Worm (Caenorhabditis elegans): ENCODE data around the gene K04F1.9.

Gene K04F1.9

DNA sequence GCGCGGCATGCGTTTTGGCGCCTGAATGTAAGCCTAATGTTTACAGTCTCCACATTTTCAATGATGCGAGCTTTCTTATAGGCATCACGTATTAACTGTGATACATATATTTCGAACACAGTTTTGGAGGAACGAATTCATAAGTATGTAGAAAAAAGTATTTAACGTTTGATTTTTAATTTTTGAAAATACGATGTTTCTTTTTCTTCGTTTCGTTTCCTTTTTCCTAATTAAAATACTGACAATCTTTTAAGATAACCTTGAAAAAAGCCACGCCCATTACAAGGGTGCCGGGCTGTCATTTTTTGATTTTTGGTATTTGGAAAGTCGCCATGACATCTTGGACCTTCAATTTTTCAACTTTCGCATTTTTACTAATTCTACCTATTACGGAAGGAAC, at the start of gene K04F1.9:
Gene K04F1.9, plus strand, starts transcription at position 301 of the 400 bp plus-strand sequence.
- TF ChIP-seq dao-5 (tag; optimal IDR thresholded peaks at IDR 0.05), result no peak
- no peak for TF ChIP-seq him-1 (tag; optimal IDR thresholded peaks at IDR 0.05)
- no peak for TF ChIP-seq W03F9.2 (tag; optimal IDR thresholded peaks at IDR 0.05)

DNA sequence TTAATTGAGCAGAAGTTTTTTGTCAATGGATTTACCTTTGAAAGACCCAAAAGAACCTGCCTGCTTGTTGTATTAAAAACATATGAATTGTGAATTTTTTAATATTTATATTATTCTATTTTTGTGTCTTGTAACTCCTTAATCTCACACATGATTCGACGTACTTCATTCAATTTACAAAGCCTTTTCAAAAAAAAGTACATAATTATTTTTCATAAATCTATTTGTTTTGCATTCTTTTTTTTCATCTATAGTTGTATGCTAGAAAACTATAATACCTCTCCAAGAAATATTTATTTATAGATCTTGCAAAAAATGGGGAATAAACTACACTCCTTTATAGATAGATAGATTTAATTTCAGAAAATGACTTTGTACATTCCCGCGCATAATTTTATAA, 46.3 kb upstream of the K04F1.9 start, which contains the start of gene nhr-179:
Gene nhr-179, minus strand, starts transcription at position 101 of the 400 bp plus-strand sequence.
- TF ChIP-seq him-1 (tag; optimal IDR thresholded peaks at IDR 0.05) (no peak), W03F9.2 (tag; optimal IDR thresholded peaks at IDR 0.05) (no peak)

DNA sequence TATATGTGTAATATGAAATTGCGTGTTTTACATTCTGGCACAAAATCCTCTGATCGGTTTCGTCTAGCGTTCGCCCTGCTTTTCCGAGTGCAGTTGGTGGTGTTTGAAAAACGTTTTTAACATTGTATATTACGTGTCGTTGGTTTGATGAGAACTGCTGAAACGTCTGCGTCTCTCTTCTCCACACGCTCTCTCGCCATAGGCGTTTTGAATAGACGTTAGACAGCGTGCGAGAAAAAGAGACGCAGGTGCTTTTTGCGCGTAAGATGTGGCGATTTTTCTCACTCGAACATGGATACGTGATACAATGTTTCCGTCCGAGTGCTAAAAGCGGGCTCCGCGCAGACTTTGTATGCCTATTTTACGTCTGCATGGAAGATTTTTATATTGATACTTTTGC, 44.5 kb upstream of the K04F1.9 start:
- TF ChIP-seq W03F9.2 (tag; optimal IDR thresholded peaks at IDR 0.05) (no peak), him-1 (tag; optimal IDR thresholded peaks at IDR 0.05) (no peak), dao-5 (tag; optimal IDR thresholded peaks at IDR 0.05) (no peak)

DNA sequence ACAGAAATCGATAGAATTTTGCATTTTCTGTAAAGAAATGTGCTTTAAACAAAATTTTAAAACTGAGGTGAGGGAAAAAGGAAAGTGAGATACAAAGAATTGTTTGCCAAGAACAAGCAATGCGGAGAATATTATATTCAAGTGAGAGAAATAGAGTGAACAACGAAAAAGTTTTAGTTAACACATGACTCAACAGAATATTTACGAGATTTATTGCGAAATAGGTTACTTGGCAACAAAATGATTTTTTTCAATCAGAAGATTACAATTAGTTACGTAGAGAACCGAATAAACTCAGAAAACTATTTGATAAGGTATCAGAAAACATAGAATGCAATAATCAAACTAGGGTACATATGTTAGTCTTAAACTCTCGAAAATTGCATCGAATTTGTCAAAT, 43.5 kb upstream of the K04F1.9 start, which contains the start of gene nhr-117:
Gene nhr-117, minus strand, starts transcription at position 27 of the 400 bp plus-strand sequence.
- TF ChIP-seq W03F9.2 (tag; optimal IDR thresholded peaks at IDR 0.05) (no peak), dao-5 (tag; optimal IDR thresholded peaks at IDR 0.05) (no peak), him-1 (tag; optimal IDR thresholded peaks at IDR 0.05) (no peak)

DNA sequence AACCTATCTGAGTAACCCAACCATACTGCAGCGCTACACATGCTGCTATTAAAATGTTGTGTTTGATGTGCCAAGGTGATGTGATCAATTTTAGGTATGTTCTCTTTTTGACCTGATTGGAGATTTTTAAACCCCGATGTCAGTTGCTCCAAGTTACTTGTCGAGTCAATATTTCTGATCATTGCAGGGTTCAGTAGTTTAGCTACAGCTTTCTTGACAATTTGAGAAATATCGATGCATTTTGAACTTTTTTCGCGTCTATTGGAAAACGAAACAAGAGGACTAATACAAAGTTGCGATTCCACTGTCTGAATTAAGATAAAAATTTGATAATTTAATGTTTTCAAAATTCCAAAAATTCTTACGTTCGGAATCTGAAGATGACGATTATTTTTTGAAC, 41.6 kb upstream of the K04F1.9 start:
- TF ChIP-seq W03F9.2 (tag; optimal IDR thresholded peaks at IDR 0.05) (no peak), him-1 (tag; optimal IDR thresholded peaks at IDR 0.05) (no peak), dao-5 (tag; optimal IDR thresholded peaks at IDR 0.05) (no peak)

DNA sequence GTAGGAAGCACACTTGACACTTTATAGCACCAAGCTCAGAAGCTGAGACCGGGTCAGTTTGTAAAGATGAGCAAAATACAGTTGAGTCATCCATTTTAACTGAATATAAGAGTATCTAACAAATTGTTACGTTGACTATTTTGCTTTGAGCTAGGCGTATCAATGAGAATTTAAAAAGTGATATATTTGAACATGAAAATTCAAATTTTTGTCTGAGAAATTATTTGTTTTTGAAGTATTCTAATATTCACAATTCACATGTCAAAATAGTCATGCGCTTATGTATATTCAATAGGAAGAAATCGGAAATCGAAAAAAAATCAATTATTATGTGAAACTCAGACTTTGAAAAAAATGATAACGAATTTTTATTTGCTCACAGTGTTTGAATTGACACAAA, 40.7 kb upstream of the K04F1.9 start, which contains the start of gene nhr-110:
Gene nhr-110, minus strand, starts transcription at position 101 of the 400 bp plus-strand sequence.
- TF ChIP-seq W03F9.2 (tag; optimal IDR thresholded peaks at IDR 0.05), result no peak
- no peak for TF ChIP-seq dao-5 (tag; optimal IDR thresholded peaks at IDR 0.05)
- no peak for TF ChIP-seq him-1 (tag; optimal IDR thresholded peaks at IDR 0.05)

DNA sequence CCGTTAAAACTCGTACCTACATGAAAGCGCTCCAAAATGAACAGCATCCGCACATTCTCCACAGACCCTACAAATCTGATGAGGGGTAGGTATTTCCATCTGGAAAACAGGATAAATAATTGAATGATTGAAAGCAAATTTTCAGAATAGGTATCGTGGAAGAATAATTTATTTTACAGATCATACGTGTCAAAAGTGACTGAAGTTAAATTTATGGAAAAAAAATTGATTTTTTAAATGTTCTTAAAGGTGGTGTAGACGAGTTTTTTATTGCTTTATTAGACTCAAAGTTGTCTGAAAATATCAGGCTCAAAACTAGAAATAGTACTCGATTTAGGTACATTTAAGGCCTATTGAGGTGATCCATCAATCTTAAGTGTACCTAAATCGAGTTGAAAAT, 38.3 kb upstream of the K04F1.9 start, which contains the start of gene nhr-237:
Gene nhr-237, minus strand, starts transcription at position 101 of the 400 bp plus-strand sequence.
- TF ChIP-seq W03F9.2 (tag; optimal IDR thresholded peaks at IDR 0.05) (no peak), dao-5 (tag; optimal IDR thresholded peaks at IDR 0.05) (no peak), him-1 (tag; optimal IDR thresholded peaks at IDR 0.05) (no peak)

DNA sequence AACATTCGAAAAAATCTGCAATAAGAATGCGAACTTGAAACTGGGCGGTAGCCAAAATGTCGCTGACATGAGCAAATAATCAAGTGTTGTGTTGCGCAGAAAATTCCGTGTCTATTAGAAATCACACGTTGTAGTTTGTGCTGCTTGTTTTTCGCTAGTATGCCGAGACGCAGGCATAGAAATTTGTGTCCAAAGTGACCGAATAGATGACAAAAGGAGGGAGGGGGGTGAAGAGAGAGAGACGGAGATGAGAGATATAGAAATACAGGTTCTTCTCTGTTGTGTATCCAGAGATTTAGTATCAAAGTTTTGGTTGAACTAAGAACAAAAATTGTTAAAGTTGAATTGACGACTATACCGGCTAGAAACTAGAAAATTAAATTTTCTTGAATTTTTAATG, 37.8 kb upstream of the K04F1.9 start:
- TF ChIP-seq him-1 (tag; optimal IDR thresholded peaks at IDR 0.05), result no peak
- TF ChIP-seq dao-5 (tag; optimal IDR thresholded peaks at IDR 0.05), result no peak
- no peak for TF ChIP-seq W03F9.2 (tag; optimal IDR thresholded peaks at IDR 0.05)

DNA sequence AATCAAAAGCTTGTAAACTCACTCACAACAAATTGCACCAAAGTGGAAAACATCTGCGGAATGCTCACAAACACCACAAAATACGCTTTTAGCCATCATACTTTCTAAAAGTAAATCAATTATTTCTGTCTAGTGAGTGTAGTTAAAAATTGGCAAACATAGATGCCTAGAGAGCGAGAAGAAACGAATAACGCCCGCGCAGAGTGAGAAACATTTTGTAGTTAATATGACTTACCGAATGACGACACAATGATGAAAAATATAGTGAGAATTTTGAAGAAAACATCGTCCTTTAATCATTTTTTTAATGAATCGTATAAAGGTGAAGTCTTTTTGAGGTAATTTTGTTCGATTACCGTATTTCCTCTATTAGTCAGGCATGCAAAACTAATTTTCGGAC, 35.7 kb upstream of the K04F1.9 start, which contains the start of gene nhr-238:
Gene nhr-238, minus strand, starts transcription at position 104 of the 400 bp plus-strand sequence.
- no peak for TF ChIP-seq W03F9.2 (tag; optimal IDR thresholded peaks at IDR 0.05)
- no peak for TF ChIP-seq dao-5 (tag; optimal IDR thresholded peaks at IDR 0.05)
- no peak for TF ChIP-seq him-1 (tag; optimal IDR thresholded peaks at IDR 0.05)

DNA sequence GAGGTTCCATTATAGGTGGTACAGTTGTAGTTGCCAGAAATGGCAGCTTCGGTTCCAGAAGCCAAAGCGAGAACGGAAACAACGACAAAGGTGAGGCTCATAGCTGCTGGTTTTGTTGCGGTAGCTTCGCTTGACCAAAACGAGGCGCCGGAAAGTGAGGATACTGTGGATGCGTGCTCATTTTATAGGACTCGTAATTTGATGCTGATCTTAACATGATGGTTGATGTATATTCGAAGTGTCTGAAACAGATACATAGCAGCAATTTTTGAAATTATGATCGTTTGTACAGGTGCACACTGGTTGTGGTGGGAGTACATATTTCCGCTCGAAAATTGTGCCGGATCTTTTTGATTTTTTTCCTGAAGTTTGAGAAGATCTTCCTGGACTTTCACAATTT, 33.9 kb upstream of the K04F1.9 start, which contains the start of gene Y46H3D.8:
Gene Y46H3D.8, minus strand, starts transcription at position 101 of the 400 bp plus-strand sequence.
- no peak for TF ChIP-seq W03F9.2 (tag; optimal IDR thresholded peaks at IDR 0.05)
- no peak for TF ChIP-seq him-1 (tag; optimal IDR thresholded peaks at IDR 0.05)
- TF ChIP-seq dao-5 (tag; optimal IDR thresholded peaks at IDR 0.05), result no peak

DNA sequence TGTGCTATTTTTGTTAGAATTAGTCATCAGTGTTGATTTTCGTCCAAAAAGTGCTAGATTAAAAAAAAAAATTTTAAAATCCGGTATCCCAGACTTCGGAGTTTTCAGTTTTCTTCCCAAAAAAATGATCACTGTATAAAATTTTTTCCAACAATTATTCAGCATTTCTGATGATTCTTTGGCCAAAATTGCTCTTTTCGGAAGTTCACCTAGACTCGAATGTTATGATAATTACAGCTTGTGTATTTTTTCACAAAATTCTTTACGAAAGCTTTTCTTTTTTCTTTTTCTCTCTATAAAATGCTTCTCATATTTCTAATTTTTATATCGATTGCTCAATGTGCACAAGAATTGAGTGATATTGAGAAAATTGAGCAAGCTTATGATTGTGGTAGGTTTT, 33.3 kb upstream of the K04F1.9 start, which contains the start of gene irld-17:
Gene irld-17, plus strand, starts transcription at position 301 of the 400 bp plus-strand sequence.
- no peak for TF ChIP-seq dao-5 (tag; optimal IDR thresholded peaks at IDR 0.05)
- no peak for TF ChIP-seq W03F9.2 (tag; optimal IDR thresholded peaks at IDR 0.05)
- TF ChIP-seq him-1 (tag; optimal IDR thresholded peaks at IDR 0.05), result no peak

DNA sequence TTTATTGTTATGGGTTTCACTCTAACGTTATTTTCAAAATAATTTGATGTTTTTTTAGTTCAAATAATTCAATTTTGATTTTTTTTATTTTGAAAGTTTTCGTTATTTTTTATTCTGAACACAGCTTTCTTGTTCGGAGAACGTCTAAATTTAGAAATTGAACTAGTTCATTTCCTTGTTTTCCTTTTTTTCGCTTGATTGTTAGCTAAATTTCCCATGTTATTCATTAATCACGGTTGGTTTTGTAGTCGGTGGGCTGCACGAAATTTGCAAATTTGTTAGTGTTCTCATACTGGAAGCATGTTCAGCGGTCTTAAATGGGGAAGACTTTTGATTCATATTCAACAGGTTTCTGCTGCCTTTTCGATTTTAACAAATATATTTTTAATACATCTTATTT, 29.2 kb upstream of the K04F1.9 start, which contains the start of gene str-222:
Gene str-222, plus strand, starts transcription at position 301 of the 400 bp plus-strand sequence.
- no peak for TF ChIP-seq W03F9.2 (tag; optimal IDR thresholded peaks at IDR 0.05)
- TF ChIP-seq him-1 (tag; optimal IDR thresholded peaks at IDR 0.05), result no peak
- no peak for TF ChIP-seq dao-5 (tag; optimal IDR thresholded peaks at IDR 0.05)

DNA sequence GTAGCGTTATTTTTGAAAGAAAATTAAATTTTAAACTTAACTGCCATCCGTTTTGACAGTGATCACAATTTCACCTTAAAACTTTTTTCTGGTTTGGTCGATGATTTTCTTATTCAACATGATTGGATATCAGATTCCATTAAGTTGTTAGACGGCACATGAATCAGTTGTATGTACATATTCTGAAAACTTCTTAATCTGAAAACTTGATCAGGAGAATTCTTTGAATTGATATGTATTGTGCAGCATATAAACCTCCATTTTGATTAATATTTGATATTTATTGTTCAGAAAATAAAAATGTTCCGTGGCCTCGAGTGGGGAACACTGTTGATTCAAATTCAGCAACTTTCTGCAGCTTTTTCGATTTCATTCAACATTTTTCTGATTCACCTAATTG, 25.0 kb upstream of the K04F1.9 start, which contains the start of gene str-221:
Gene str-221, plus strand, starts transcription at position 301 of the 400 bp plus-strand sequence.
- no peak for TF ChIP-seq him-1 (tag; optimal IDR thresholded peaks at IDR 0.05)
- TF ChIP-seq dao-5 (tag; optimal IDR thresholded peaks at IDR 0.05), result no peak
- no peak for TF ChIP-seq W03F9.2 (tag; optimal IDR thresholded peaks at IDR 0.05)

DNA sequence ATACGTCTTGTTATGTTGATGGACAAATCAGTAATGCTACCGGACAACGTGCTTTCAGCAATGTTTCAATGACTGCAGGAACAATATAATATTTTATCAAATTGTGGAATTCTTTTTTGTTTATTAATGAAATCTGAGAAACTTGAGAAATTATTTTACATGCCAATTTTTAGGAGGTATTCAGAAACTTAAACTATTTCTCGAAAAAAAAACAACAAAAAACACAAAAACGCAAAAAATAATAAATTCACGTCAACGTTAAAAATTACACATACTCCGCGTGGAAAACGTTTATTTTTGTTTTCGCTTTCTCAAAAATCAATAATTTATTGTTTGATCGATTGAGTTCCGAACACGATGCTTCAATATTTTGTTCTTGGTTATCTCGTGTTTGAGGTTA, 22.8 kb upstream of the K04F1.9 start, which contains the start of gene Y46H3D.1:
Gene Y46H3D.1, plus strand, starts transcription at position 301 of the 400 bp plus-strand sequence.
- TF ChIP-seq W03F9.2 (tag; optimal IDR thresholded peaks at IDR 0.05) (no peak), dao-5 (tag; optimal IDR thresholded peaks at IDR 0.05) (no peak), him-1 (tag; optimal IDR thresholded peaks at IDR 0.05) (no peak)

DNA sequence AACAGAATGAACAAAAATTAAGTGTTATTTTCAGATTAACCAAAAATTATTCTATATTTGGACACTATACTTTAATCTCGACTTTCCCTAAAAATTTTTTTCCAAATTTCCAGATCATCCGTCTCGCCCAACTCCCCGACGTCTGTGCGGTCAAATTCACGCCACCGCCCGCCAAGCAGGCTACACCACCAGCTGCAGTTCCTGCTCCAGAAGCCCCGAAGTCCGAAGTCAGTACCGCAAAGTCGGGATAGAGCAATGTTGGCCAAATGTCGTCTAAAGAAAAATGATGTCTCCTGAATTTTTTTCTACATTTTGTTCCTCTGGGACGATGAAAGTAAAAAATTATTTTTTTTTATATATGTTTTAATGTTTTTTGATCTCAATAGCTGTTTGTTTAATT, 22.3 kb upstream of the K04F1.9 start:
- TF ChIP-seq dao-5 (tag; optimal IDR thresholded peaks at IDR 0.05) (no peak), him-1 (tag; optimal IDR thresholded peaks at IDR 0.05) (no peak), W03F9.2 (tag; optimal IDR thresholded peaks at IDR 0.05) (no peak)
